Fruit fly (Drosophila melanogaster) whole organism, prepupa: Measurements from ENCODE around the gene CG11693.
A peak's percentile ranks its signal among the peaks of the same experiment; 100 is the strongest.

ENCODE experiments used
- Blimp-1 ChIP-seq: fragments of 200-800 bp; sonication (Bioruptor generic); optimal IDR thresholded peaks from 3 replicates; lab custom pipeline; 2017; ENCODE audit warnings: missing biosample characterization, missing genetic modification characterization, mild to moderate bottlenecking, moderate library complexity, missing genetic modification reagents
- CG11294 ChIP-seq: fragments of 200-800 bp; sonication (Bioruptor generic); IDR thresholded peaks from 2 replicates; pipeline ENCODE4 v1.3.6; 2022; ENCODE audit warnings: missing biosample characterization, missing genetic modification characterization
- CG11762 ChIP-seq: fragments of 200-800 bp; sonication (Bioruptor generic); optimal IDR thresholded peaks from 3 replicates; lab custom pipeline; 2016; ENCODE audit warnings: missing biosample characterization, missing genetic modification characterization; ENCODE audit not compliant: insufficient read depth
- CG11902 ChIP-seq: fragments of 200-800 bp; sonication (Bioruptor generic); optimal IDR thresholded peaks from 3 replicates; lab custom pipeline; 2016; ENCODE audit warnings: missing biosample characterization, missing genetic modification characterization
- CG15336 ChIP-seq: fragments of 200-800 bp; sonication (Bioruptor generic); IDR thresholded peaks from 2 replicates; pipeline ENCODE4 v1.3.6; 2022; ENCODE audit warnings: missing biosample characterization, missing genetic modification characterization
- CG1621 ChIP-seq: fragments of 200-800 bp; sonication (Bioruptor generic); optimal IDR thresholded peaks from 3 replicates; lab custom pipeline; 2018; ENCODE audit warnings: missing biosample characterization, mild to moderate bottlenecking, missing genetic modification characterization
- CG16779 ChIP-seq: fragments of 200-800 bp; sonication (Bioruptor generic); optimal IDR thresholded peaks from 3 replicates; lab custom pipeline; 2017; ENCODE audit warnings: missing biosample characterization, mild to moderate bottlenecking, missing genetic modification characterization
- CG3032 ChIP-seq: fragments of 200-800 bp; optimal IDR thresholded peaks from 2 replicates; lab custom pipeline; 2019; ENCODE audit warnings: missing biosample characterization, mild to moderate bottlenecking, missing genetic modification characterization, moderate library complexity
- CG31627 ChIP-seq: fragments of 200-800 bp; sonication (Bioruptor generic); optimal IDR thresholded peaks from 3 replicates; lab custom pipeline; 2016; ENCODE audit warnings: missing biosample characterization, missing genetic modification characterization
- CG34406 ChIP-seq: fragments of 200-800 bp; sonication (Bioruptor generic); optimal IDR thresholded peaks from 3 replicates; lab custom pipeline; 2016; ENCODE audit warnings: missing biosample characterization, missing genetic modification characterization
- CG4318 ChIP-seq: fragments of 200-800 bp; sonication (Bioruptor generic); optimal IDR thresholded peaks from 3 replicates; lab custom pipeline; 2017; ENCODE audit warnings: missing biosample characterization, mild to moderate bottlenecking, missing genetic modification characterization
- CG6276 ChIP-seq: fragments of 200-800 bp; sonication (Bioruptor generic); optimal IDR thresholded peaks from 2 replicates; lab custom pipeline; 2017; ENCODE audit warnings: missing biosample characterization, mild to moderate bottlenecking, missing genetic modification characterization
- CG6792 ChIP-seq: fragments of 200-800 bp; sonication (Bioruptor generic); optimal IDR thresholded peaks from 3 replicates; lab custom pipeline; 2016; ENCODE audit warnings: missing biosample characterization, missing genetic modification characterization
- CG6808 ChIP-seq: fragments of 200-800 bp; sonication (Bioruptor generic); optimal IDR thresholded peaks from 3 replicates; lab custom pipeline; 2017; ENCODE audit warnings: missing biosample characterization, missing genetic modification characterization, mild to moderate bottlenecking, moderate library complexity, missing genetic modification reagents
- CG6854 ChIP-seq: fragments of 200-800 bp; sonication (Bioruptor generic); optimal IDR thresholded peaks from 2 replicates; lab custom pipeline; 2017; ENCODE audit warnings: missing biosample characterization, mild to moderate bottlenecking, missing genetic modification characterization
- CG7368 ChIP-seq: fragments of 200-800 bp; sonication (Bioruptor generic); optimal IDR thresholded peaks from 3 replicates; lab custom pipeline; 2016; ENCODE audit warnings: missing biosample characterization, missing genetic modification characterization
- CG8119 ChIP-seq: fragments of 200-800 bp; sonication (Bioruptor generic); IDR thresholded peaks from 3 replicates; pipeline ENCODE4 v1.3.6; 2022; ENCODE audit warnings: missing biosample characterization, missing genetic modification characterization
- CG8319 ChIP-seq: fragments of 200-800 bp; sonication (Bioruptor generic); optimal IDR thresholded peaks from 3 replicates; lab custom pipeline; 2016; ENCODE audit warnings: missing biosample characterization, missing genetic modification characterization
- CG9139 ChIP-seq: fragments of 200-800 bp; sonication (Bioruptor generic); optimal IDR thresholded peaks from 3 replicates; lab custom pipeline; 2017; ENCODE audit warnings: missing biosample characterization, mild to moderate bottlenecking, missing genetic modification characterization
- Eip75B ChIP-seq: fragments of 200-800 bp; sonication (Bioruptor generic); optimal IDR thresholded peaks from 3 replicates; lab custom pipeline; 2016; ENCODE audit warnings: missing biosample characterization, missing genetic modification characterization
- Eip78C ChIP-seq: fragments of 200-800 bp; sonication (Bioruptor generic); peaks from one replicate; lab custom pipeline; 2016; ENCODE audit warnings: missing biosample characterization, missing genetic modification characterization
- Eip93F ChIP-seq: fragments of 200-800 bp; sonication (Bioruptor generic); optimal IDR thresholded peaks from 2 replicates; lab custom pipeline; 2016; ENCODE audit warnings: missing biosample characterization, mild to moderate bottlenecking, missing genetic modification characterization
- Ets21C ChIP-seq: fragments of 200-800 bp; sonication (Bioruptor generic); optimal IDR thresholded peaks from 3 replicates; lab custom pipeline; 2016; ENCODE audit warnings: missing biosample characterization, missing genetic modification characterization
- Ets96B ChIP-seq: fragments of 200-800 bp; optimal IDR thresholded peaks from 2 replicates; lab custom pipeline; 2019; ENCODE audit warnings: missing biosample characterization, mild to moderate bottlenecking, missing genetic modification characterization, moderate library complexity
- Gug ChIP-seq: fragments of 200-800 bp; sonication (Bioruptor generic); IDR thresholded peaks from 2 replicates; pipeline ENCODE4 v1.3.6; 2022; ENCODE audit warnings: missing biosample characterization, missing genetic modification characterization
- Hr38 ChIP-seq: sonication (Bioruptor generic); optimal IDR thresholded peaks from 2 replicates; lab custom pipeline; 2016; ENCODE audit warnings: missing biosample characterization, missing genetic modification characterization
- Hr39 ChIP-seq: fragments of 200-800 bp; sonication (Bioruptor generic); optimal IDR thresholded peaks from 2 replicates; lab custom pipeline; 2016; ENCODE audit warnings: missing biosample characterization, missing genetic modification characterization
- Hr4 ChIP-seq: fragments of 200-800 bp; sonication (Bioruptor generic); optimal IDR thresholded peaks from 3 replicates; lab custom pipeline; 2016; ENCODE audit warnings: missing biosample characterization, missing genetic modification characterization
- Lpt ChIP-seq: fragments of 200-800 bp; sonication (Bioruptor generic); optimal IDR thresholded peaks from 3 replicates; lab custom pipeline; 2016; ENCODE audit warnings: missing biosample characterization, missing genetic modification characterization
- OdsH ChIP-seq: fragments of 200-800 bp; sonication (Bioruptor generic); optimal IDR thresholded peaks from 3 replicates; lab custom pipeline; 2016; ENCODE audit warnings: missing biosample characterization, missing genetic modification characterization
- Smox ChIP-seq: fragments of 200-800 bp; sonication (Bioruptor generic); optimal IDR thresholded peaks from 3 replicates; lab custom pipeline; 2016; ENCODE audit warnings: missing biosample characterization, missing genetic modification characterization
- Sox14 ChIP-seq: fragments of 200-800 bp; sonication (Bioruptor generic); optimal IDR thresholded peaks from 3 replicates; lab custom pipeline; 2016; ENCODE audit warnings: missing biosample characterization, missing genetic modification characterization
- Sox15 ChIP-seq: fragments of 200-800 bp; sonication (Bioruptor generic); optimal IDR thresholded peaks from 3 replicates; lab custom pipeline; 2016; ENCODE audit warnings: missing biosample characterization, missing genetic modification characterization
- achi ChIP-seq: fragments of 200-800 bp; sonication (Bioruptor generic); optimal IDR thresholded peaks from 3 replicates; lab custom pipeline; 2016; ENCODE audit warnings: missing biosample characterization, missing genetic modification characterization
- acj6 ChIP-seq: fragments of 200-800 bp; sonication (Bioruptor generic); optimal IDR thresholded peaks from 3 replicates; lab custom pipeline; 2016; ENCODE audit warnings: missing biosample characterization, missing genetic modification characterization
- cyc ChIP-seq: fragments of 200-800 bp; sonication (Bioruptor generic); optimal IDR thresholded peaks from 3 replicates; lab custom pipeline; 2016; ENCODE audit warnings: missing biosample characterization, missing genetic modification characterization
- dac ChIP-seq: fragments of 200-800 bp; sonication (Bioruptor generic); optimal IDR thresholded peaks from 2 replicates; lab custom pipeline; 2017; ENCODE audit warnings: missing biosample characterization, mild to moderate bottlenecking, missing genetic modification characterization
- dsx ChIP-seq: fragments of 200-800 bp; optimal IDR thresholded peaks from 3 replicates; lab custom pipeline; 2019; ENCODE audit warnings: missing biosample characterization, mild to moderate bottlenecking, missing genetic modification characterization, moderate library complexity; ENCODE audit not compliant: poor library complexity, severe bottlenecking
- eg ChIP-seq: fragments of 200-800 bp; sonication (Bioruptor generic); IDR thresholded peaks from 3 replicates; pipeline ENCODE4 v1.3.6; 2022; ENCODE audit warnings: missing biosample characterization, missing genetic modification characterization
- fd59A ChIP-seq: fragments of 200-800 bp; sonication (Bioruptor generic); optimal IDR thresholded peaks from 2 replicates; lab custom pipeline; 2017; ENCODE audit warnings: missing biosample characterization, mild to moderate bottlenecking, missing genetic modification characterization, missing genetic modification reagents
- fd85E ChIP-seq: fragments of 200-800 bp; sonication (Bioruptor generic); optimal IDR thresholded peaks from 3 replicates; lab custom pipeline; 2016; ENCODE audit warnings: missing biosample characterization, missing genetic modification characterization
- fkh ChIP-seq: fragments of 200-800 bp; sonication (Bioruptor generic); optimal IDR thresholded peaks from 3 replicates; lab custom pipeline; 2017; ENCODE audit warnings: missing biosample characterization, mild to moderate bottlenecking, missing genetic modification characterization, moderate library complexity
- lz ChIP-seq: fragments of 200-800 bp; sonication (Bioruptor generic); optimal IDR thresholded peaks from 3 replicates; lab custom pipeline; 2016; ENCODE audit warnings: missing biosample characterization, missing genetic modification characterization
- salr ChIP-seq, 2 experiments: fragments of 200-800 bp; sonication (Bioruptor generic); optimal IDR thresholded peaks; 3 replicates each; lab custom pipeline; 2016 to 2018; ENCODE audit warnings: missing biosample characterization in 2 of 2, missing genetic modification characterization in 2 of 2, mild to moderate bottlenecking in 1 of 2
- spab ChIP-seq: fragments of 200-800 bp; sonication (Bioruptor generic); optimal IDR thresholded peaks from 2 replicates; lab custom pipeline; 2017; ENCODE audit warnings: missing biosample characterization, mild to moderate bottlenecking, missing genetic modification characterization, missing genetic modification reagents
- ss ChIP-seq, 2 experiments: fragments of 200-800 bp; sonication (Bioruptor generic); optimal IDR thresholded peaks; 2 replicates in 1 of 2; 3 replicates in 1 of 2; lab custom pipeline; 2017 to 2018; ENCODE audit warnings: mild to moderate bottlenecking in 2 of 2, missing biosample characterization in 2 of 2, missing genetic modification characterization in 2 of 2, moderate library complexity in 1 of 2
- svp ChIP-seq: fragments of 200-800 bp; sonication (Bioruptor generic); peaks from one replicate; lab custom pipeline; 2016; ENCODE audit warnings: missing biosample characterization, missing genetic modification characterization
- topi ChIP-seq: fragments of 200-800 bp; sonication (Bioruptor generic); optimal IDR thresholded peaks from 3 replicates; lab custom pipeline; 2016; ENCODE audit warnings: missing biosample characterization, missing genetic modification characterization
- vri ChIP-seq: fragments of 200-800 bp; sonication (Bioruptor generic); optimal IDR thresholded peaks from 3 replicates; lab custom pipeline; 2016; ENCODE audit warnings: missing biosample characterization, mild to moderate bottlenecking, missing genetic modification characterization

CG11693 gene

DNA sequence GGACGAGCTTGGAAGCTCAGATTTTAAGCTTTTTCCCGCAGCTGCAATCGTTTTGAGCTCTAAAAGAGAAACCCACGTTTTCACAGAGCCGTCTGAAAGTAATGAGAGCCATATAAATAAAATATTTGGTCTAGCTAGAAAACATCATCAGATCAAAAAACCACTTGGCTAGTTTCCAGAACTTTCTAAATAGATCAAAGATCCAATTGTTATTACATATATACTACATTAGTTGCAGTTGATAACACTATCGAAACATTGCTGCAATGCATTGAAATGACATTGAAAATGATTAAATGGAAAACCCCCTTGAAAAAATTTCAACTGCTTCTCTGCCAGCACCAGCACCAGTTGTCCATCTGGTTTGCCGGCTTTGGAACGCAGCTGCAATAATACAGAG is 44.4 kb upstream of the CG11693 start (continued):
- no peak for TF ChIP-seq CG6854
- TF ChIP-seq CG11762 (GFP tag; lab: Kevin White, UChicago), result peak; percentile 93
- peak; percentile 71 for TF ChIP-seq Sox14 (GFP tag; lab: Kevin White, UChicago)
- peak; percentile 56 to 60 for TF ChIP-seq salr (GFP tag; optimal IDR thresholded peaks at IDR 0.05; lab: Kevin White, UChicago)
- peak; percentile 87 for TF ChIP-seq CG34406 (GFP tag; lab: Kevin White, UChicago)
- TF ChIP-seq Hr38 (GFP tag; lab: Kevin White, UChicago), result peak; percentile 27
- peak; percentile 97 for TF ChIP-seq Hr4
- peak; percentile 92 for TF ChIP-seq Gug (GFP tag; lab: Robert Waterston, UW)
- peak; percentile 88 for TF ChIP-seq achi (GFP tag; lab: Kevin White, UChicago)
- peak; percentile 70 for TF ChIP-seq dsx (GFP tag; lab: Kevin White, UChicago)
- no peak for TF ChIP-seq svp
- peak; percentile 16 to 68 for TF ChIP-seq ss (GFP tag; optimal IDR thresholded peaks at IDR 0.05; lab: Kevin White, UChicago)
- TF ChIP-seq cyc (GFP tag; lab: Kevin White, UChicago), result peak; percentile 69

DNA sequence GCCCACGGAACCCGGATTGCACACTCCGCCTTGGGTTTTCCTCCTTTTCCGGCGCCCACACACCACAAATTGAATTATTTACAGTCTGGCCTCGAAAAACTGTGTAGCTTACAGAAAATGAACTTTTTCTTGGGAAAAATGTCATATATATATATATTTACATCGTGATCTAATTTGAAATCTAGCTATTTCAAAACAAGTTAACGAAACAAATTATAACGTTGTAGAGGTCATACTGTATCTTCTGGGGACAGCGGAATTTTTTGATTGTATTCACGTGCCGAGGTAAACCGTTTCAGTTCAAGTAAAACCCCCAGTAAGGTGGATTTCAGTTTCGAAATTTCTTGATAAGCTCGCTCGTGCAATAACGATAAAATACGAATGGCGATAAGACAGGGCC is 43.9 kb upstream of the CG11693 start:
- TF ChIP-seq OdsH (GFP tag; lab: Kevin White, UChicago), result peak; percentile 44
- no peak for TF ChIP-seq CG6808 (GFP tag; lab: Kevin White, UChicago)
- no peak for TF ChIP-seq spab (GFP tag; lab: Kevin White, UChicago)
- TF ChIP-seq CG6792 (GFP tag; lab: Kevin White, UChicago), result peak; percentile 8
- peak; percentile 56 for TF ChIP-seq lz (GFP tag; lab: Kevin White, UChicago)
- no peak for TF ChIP-seq fd85E (GFP tag; lab: Kevin White, UChicago)
- peak; percentile 45 for TF ChIP-seq CG11902 (GFP tag; lab: Kevin White, UChicago)
- TF ChIP-seq topi (GFP tag; lab: Kevin White, UChicago), result peak; percentile 63
- TF ChIP-seq Ets21C (GFP tag; lab: Kevin White, UChicago), result peak; percentile 44
- TF ChIP-seq vri (GFP tag; lab: Kevin White, UChicago), result peak; percentile 29
- no peak for TF ChIP-seq fkh
- no peak for TF ChIP-seq CG6854
- peak; percentile 28 for TF ChIP-seq Eip93F (GFP tag; lab: Kevin White, UChicago)
- no peak for TF ChIP-seq Blimp-1 (GFP tag; lab: Kevin White, UChicago)
- TF ChIP-seq Eip78C (GFP tag; lab: Kevin White, UChicago), result peak; percentile 85
- TF ChIP-seq salr (GFP tag; optimal IDR thresholded peaks at IDR 0.05; lab: Kevin White, UChicago), result no peak
- peak; percentile 72 for TF ChIP-seq CG8119
- TF ChIP-seq CG31627 (GFP tag; lab: Kevin White, UChicago), result peak; percentile 63
- peak; percentile 68 for TF ChIP-seq CG15336 (GFP tag; lab: Robert Waterston, UW)
- TF ChIP-seq Ets96B (tag; lab: Kevin White, UChicago), result no peak
- peak; percentile 38; the same call in 1 of the 2 replicates for TF ChIP-seq Gug (GFP tag; lab: Robert Waterston, UW)
- TF ChIP-seq CG3032 (tag; lab: Kevin White, UChicago), result no peak
- peak; percentile 59 for TF ChIP-seq Hr39
- TF ChIP-seq CG7368 (GFP tag; lab: Kevin White, UChicago), result no peak
- peak; percentile 38; the same call in 1 of the 2 replicates for TF ChIP-seq CG11294 (GFP tag; lab: Robert Waterston, UW)
- TF ChIP-seq achi (GFP tag; lab: Kevin White, UChicago), result peak; percentile 33
- TF ChIP-seq Eip75B, result no peak
- TF ChIP-seq svp, result peak; percentile 86
- no peak for TF ChIP-seq dsx (GFP tag; lab: Kevin White, UChicago)
- peak; percentile 7 for TF ChIP-seq CG6276 (GFP tag; lab: Kevin White, UChicago)
- no peak for TF ChIP-seq fd59A (GFP tag; lab: Kevin White, UChicago)
- TF ChIP-seq CG9139, result no peak
- TF ChIP-seq CG8319, result no peak
- no peak for TF ChIP-seq CG4318 (GFP tag; lab: Kevin White, UChicago)
- no peak for TF ChIP-seq CG16779 (tag; lab: Kevin White, UChicago)
- TF ChIP-seq cyc (GFP tag; lab: Kevin White, UChicago), result peak; percentile 63
- TF ChIP-seq dac (GFP tag; lab: Kevin White, UChicago), result no peak
- peak; percentile 85 for TF ChIP-seq eg (GFP tag; lab: Robert Waterston, UW)
- no peak for TF ChIP-seq CG1621 (tag; lab: Kevin White, UChicago)
- TF ChIP-seq Sox15 (GFP tag; lab: Kevin White, UChicago), result peak; percentile 16
- peak; percentile 48 for TF ChIP-seq Hr4
- no peak for TF ChIP-seq Lpt (GFP tag; lab: Kevin White, UChicago)
- TF ChIP-seq acj6 (GFP tag; lab: Kevin White, UChicago), result peak; percentile 45
- TF ChIP-seq Smox (GFP tag; lab: Kevin White, UChicago), result no peak
